Worm (Caenorhabditis elegans) whole organism, mixed stage, embryonic: ENCODE data around the gene srab-8.

Experiments
- M03D4.4 ChIP-seq: sonication (generic microtip); optimal IDR thresholded peaks from 2 replicates; lab custom pipeline; 2017; ENCODE audit warnings: mild to moderate bottlenecking, missing genetic modification characterization, missing compliant biosample characterization
- bed-3 ChIP-seq: fragments of 200-800 bp; sonication (Bioruptor generic); optimal IDR thresholded peaks from 3 replicates; lab custom pipeline; 2018; ENCODE audit warnings: mild to moderate bottlenecking, missing genetic modification characterization, moderate library complexity, missing compliant biosample characterization
- blmp-1 ChIP-seq: fragments of 150-350 bp; optimal IDR thresholded peaks from 2 replicates; lab custom pipeline; 2014; ENCODE audit warnings: missing biosample characterization, missing genetic modification characterization
- ceh-39 ChIP-seq: fragments of 150-350 bp; optimal IDR thresholded peaks from 2 replicates; lab custom pipeline; 2014; ENCODE audit warnings: missing biosample characterization, missing genetic modification characterization
- ceh-43 ChIP-seq: fragments of 200-800 bp; sonication (Bioruptor generic); optimal IDR thresholded peaks from 2 replicates; lab custom pipeline; 2018; ENCODE audit warnings: mild to moderate bottlenecking, missing genetic modification characterization, moderate library complexity, missing compliant biosample characterization
- ceh-83 ChIP-seq: fragments of 200-800 bp; sonication (Bioruptor generic); optimal IDR thresholded peaks from 2 replicates; lab custom pipeline; 2018; ENCODE audit warnings: mild to moderate bottlenecking, missing genetic modification characterization, missing compliant biosample characterization
- ces-1 ChIP-seq: fragments of 150-350 bp; optimal IDR thresholded peaks from 2 replicates; lab custom pipeline; 2014; ENCODE audit warnings: missing biosample characterization, missing genetic modification reagents, missing genetic modification characterization
- cnd-1 ChIP-seq: fragments of 200-800 bp; sonication (Bioruptor generic); optimal IDR thresholded peaks from 2 replicates; lab custom pipeline; 2018; ENCODE audit warnings: mild to moderate bottlenecking, missing genetic modification characterization, missing compliant biosample characterization
- drap-1 ChIP-seq: fragments of 200-800 bp; sonication (Bioruptor generic); optimal IDR thresholded peaks from 3 replicates; lab custom pipeline; 2018; ENCODE audit warnings: mild to moderate bottlenecking, missing genetic modification characterization, missing compliant biosample characterization
- elt-1 ChIP-seq: sonication (generic microtip); optimal IDR thresholded peaks from 2 replicates; lab custom pipeline; 2017; ENCODE audit warnings: missing genetic modification characterization, mild to moderate bottlenecking, missing compliant biosample characterization, antibody characterized with exemption, moderate library complexity, borderline replicate concordance; ENCODE audit not compliant: insufficient read depth
- elt-3 ChIP-seq: fragments of 150-350 bp; optimal IDR thresholded peaks from 2 replicates; lab custom pipeline; 2014; ENCODE audit warnings: missing biosample characterization, missing genetic modification characterization
- ham-2 ChIP-seq: fragments of 200-800 bp; sonication (Bioruptor generic); optimal IDR thresholded peaks from 2 replicates; lab custom pipeline; 2018; ENCODE audit warnings: mild to moderate bottlenecking, missing genetic modification characterization, missing compliant biosample characterization
- hlh-1 ChIP-seq: fragments of 150-350 bp; optimal IDR thresholded peaks from 2 replicates; lab custom pipeline; 2014; ENCODE audit warnings: missing biosample characterization, missing genetic modification reagents, missing genetic modification characterization
- lin-32 ChIP-seq: fragments of 200-800 bp; sonication (Bioruptor generic); optimal IDR thresholded peaks from 2 replicates; lab custom pipeline; 2018; ENCODE audit warnings: mild to moderate bottlenecking, missing genetic modification characterization, missing compliant biosample characterization
- mab-5 ChIP-seq: fragments of 150-350 bp; optimal IDR thresholded peaks from 2 replicates; lab custom pipeline; 2014; ENCODE audit warnings: missing biosample characterization, missing genetic modification characterization
- mep-1 ChIP-seq: fragments of 150-350 bp; optimal IDR thresholded peaks from 2 replicates; lab custom pipeline; 2017; ENCODE audit warnings: missing biosample characterization, missing genetic modification reagents, missing genetic modification characterization, inconsistent platforms
- mls-2 ChIP-seq: sonication (generic microtip); optimal IDR thresholded peaks from 2 replicates; lab custom pipeline; 2016; ENCODE audit warnings: mild to moderate bottlenecking, missing genetic modification characterization, moderate library complexity, missing compliant biosample characterization
- nhr-12 ChIP-seq: fragments of 150-350 bp; optimal IDR thresholded peaks from 2 replicates; lab custom pipeline; 2014; ENCODE audit warnings: missing biosample characterization, missing genetic modification characterization
- nhr-2 ChIP-seq: fragments of 150-350 bp; optimal IDR thresholded peaks from 2 replicates; lab custom pipeline; 2014; ENCODE audit warnings: missing biosample characterization, missing genetic modification characterization
- nhr-237 ChIP-seq: fragments of 150-350 bp; optimal IDR thresholded peaks from 2 replicates; lab custom pipeline; 2014; ENCODE audit warnings: missing biosample characterization, missing genetic modification characterization
- nhr-28 ChIP-seq: fragments of 150-350 bp; optimal IDR thresholded peaks from 2 replicates; lab custom pipeline; 2014; ENCODE audit warnings: missing biosample characterization, missing genetic modification characterization
- nhr-76 ChIP-seq: sonication (generic microtip); optimal IDR thresholded peaks from 2 replicates; lab custom pipeline; 2017; ENCODE audit warnings: missing biosample characterization, missing genetic modification characterization
- pha-4 ChIP-seq: fragments of 150-350 bp; optimal IDR thresholded peaks from 2 replicates; lab custom pipeline; 2018; ENCODE audit warnings: missing biosample characterization, missing genetic modification reagents, missing genetic modification characterization
- sem-2 ChIP-seq: fragments of 200-800 bp; sonication (Bioruptor generic); optimal IDR thresholded peaks from 2 replicates; lab custom pipeline; 2018; ENCODE audit warnings: mild to moderate bottlenecking, missing genetic modification characterization, missing compliant biosample characterization
- snpc-4 ChIP-seq: fragments of 150-350 bp; optimal IDR thresholded peaks from 2 replicates; lab custom pipeline; 2014; ENCODE audit warnings: missing biosample characterization, missing genetic modification characterization
- sptf-1 ChIP-seq: sonication (generic microtip); optimal IDR thresholded peaks from 2 replicates; lab custom pipeline; 2017; ENCODE audit warnings: mild to moderate bottlenecking, missing genetic modification characterization, moderate library complexity, missing compliant biosample characterization
- tbx-8 ChIP-seq: fragments of 200-800 bp; sonication (Bioruptor generic); optimal IDR thresholded peaks from 2 replicates; lab custom pipeline; 2018; ENCODE audit warnings: mild to moderate bottlenecking, missing genetic modification characterization, moderate library complexity, missing compliant biosample characterization
- unc-120 ChIP-seq: sonication (generic microtip); optimal IDR thresholded peaks from 2 replicates; lab custom pipeline; 2017; ENCODE audit warnings: missing genetic modification characterization, missing compliant biosample characterization; ENCODE audit not compliant: poor library complexity, severe bottlenecking
- unc-62 ChIP-seq: fragments of 150-350 bp; optimal IDR thresholded peaks from 2 replicates; lab custom pipeline; 2014; ENCODE audit warnings: missing biosample characterization, missing genetic modification reagents, missing genetic modification characterization
- zip-8 ChIP-seq: fragments of 150-350 bp; optimal IDR thresholded peaks from 2 replicates; lab custom pipeline; 2014; ENCODE audit warnings: missing biosample characterization, missing genetic modification characterization
- ztf-11 ChIP-seq: fragments of 150-350 bp; optimal IDR thresholded peaks from 2 replicates; lab custom pipeline; 2014; ENCODE audit warnings: missing biosample characterization, missing genetic modification characterization

Gene srab-8

ce11 chrV:3159252-3159651 lies 17.0 kb upstream of the srab-8 start, which contains the start of gene C36C5.12:
Gene C36C5.12, minus strand, starts transcription at chrV:3159352.
- no peak for TF ChIP-seq nhr-76 (tag; lab: Kevin White, UChicago)
- no peak for TF ChIP-seq elt-3 (tag; lab: Kevin White, UChicago)
- TF ChIP-seq sem-2 (GFP tag; lab: Kevin White, UChicago) = no peak
- TF ChIP-seq nhr-28 (tag; lab: Kevin White, UChicago) = no peak
- no peak for TF ChIP-seq unc-62 (GFP tag; lab: Kevin White, UChicago)
- no peak for TF ChIP-seq mab-5
- no peak for TF ChIP-seq hlh-1 (tag; lab: Kevin White, UChicago)
- TF ChIP-seq mls-2 (tag; lab: Kevin White, UChicago) = no peak

ce11 chrV:3162299-3162698 lies 14.0 kb upstream of the srab-8 start:
- no peak for TF ChIP-seq ztf-11 (tag; lab: Kevin White, UChicago)
- TF ChIP-seq ceh-39 (tag; lab: Kevin White, UChicago) = no peak
- TF ChIP-seq ceh-83 = no peak
- no peak for TF ChIP-seq elt-1
- no peak for TF ChIP-seq unc-62 (GFP tag; lab: Kevin White, UChicago)
- no peak for TF ChIP-seq nhr-237 (tag; lab: Kevin White, UChicago)
- TF ChIP-seq pha-4 (tag; lab: Kevin White, UChicago) = no peak

ce11 chrV:3163143-3163542 lies 13.1 kb upstream of the srab-8 start:
- TF ChIP-seq nhr-12 (tag; lab: Kevin White, UChicago) (no peak), ceh-83 (no peak), unc-62 (GFP tag; lab: Kevin White, UChicago) (no peak), elt-1 (no peak), blmp-1 (no peak)

ce11 chrV:3165438-3165837 lies 10.8 kb upstream of the srab-8 start, which contains the start of gene C36C5.14:
Gene C36C5.14, minus strand, starts transcription at chrV:3165538.
- TF ChIP-seq ceh-39 (tag; lab: Kevin White, UChicago) (no peak), M03D4.4 (tag; lab: Kevin White, UChicago) (no peak), mls-2 (tag; lab: Kevin White, UChicago) (no peak), ceh-43 (GFP tag; lab: Kevin White, UChicago) (no peak), unc-62 (GFP tag; lab: Kevin White, UChicago) (no peak), nhr-237 (tag; lab: Kevin White, UChicago) (no peak), unc-120 (tag; lab: Kevin White, UChicago) (no peak), nhr-28 (tag; lab: Kevin White, UChicago) (no peak), ham-2 (GFP tag; lab: Kevin White, UChicago) (no peak), tbx-8 (GFP tag; lab: Kevin White, UChicago) (no peak), hlh-1 (tag; lab: Kevin White, UChicago) (no peak), pha-4 (tag; lab: Kevin White, UChicago) (no peak), drap-1 (GFP tag; lab: Kevin White, UChicago) (no peak), bed-3 (no peak), ceh-83 (no peak), cnd-1 (no peak), elt-3 (tag; lab: Kevin White, UChicago) (no peak), lin-32 (GFP tag; lab: Kevin White, UChicago) (no peak), zip-8 (tag; lab: Kevin White, UChicago) (no peak), mep-1 (tag; lab: Kevin White, UChicago) (no peak)

- TF ChIP-seq M03D4.4 (tag; lab: Kevin White, UChicago) = no peak
- no peak for TF ChIP-seq mls-2 (tag; lab: Kevin White, UChicago)
- TF ChIP-seq sem-2 (GFP tag; lab: Kevin White, UChicago) = no peak
- no peak for TF ChIP-seq nhr-76 (tag; lab: Kevin White, UChicago)
- TF ChIP-seq drap-1 (GFP tag; lab: Kevin White, UChicago) = no peak
- TF ChIP-seq mep-1 (tag; lab: Kevin White, UChicago) = no peak
- TF ChIP-seq ham-2 (GFP tag; lab: Kevin White, UChicago) = no peak
- no peak for TF ChIP-seq snpc-4 (tag; lab: Kevin White, UChicago)
- TF ChIP-seq sptf-1 = no peak
- TF ChIP-seq ceh-39 (tag; lab: Kevin White, UChicago) = no peak
- no peak for TF ChIP-seq ceh-83
- TF ChIP-seq ces-1 = no peak
- no peak for TF ChIP-seq nhr-2
- no peak for TF ChIP-seq lin-32 (GFP tag; lab: Kevin White, UChicago)
- TF ChIP-seq elt-3 (tag; lab: Kevin White, UChicago) = no peak
- TF ChIP-seq unc-120 (tag; lab: Kevin White, UChicago) = no peak
- TF ChIP-seq cnd-1 = no peak
- no peak for TF ChIP-seq zip-8 (tag; lab: Kevin White, UChicago)
Observed at ce11 chrV:3166260-3166659, 10.0 kb upstream of the srab-8 start, which contains the start of gene C36C5.4. Gene C36C5.4, plus strand, starts transcription at chrV:3166560.
